Worm (Caenorhabditis elegans) whole organism, midembryonic: ENCODE measurements around the gene col-171.

Experiments used
- T22C8.4 ChIP-seq: fragments of 200-800 bp; sonication (Bioruptor generic); IDR thresholded peaks from 2 replicates; pipeline ENCODE4 v1.3.6; 2022; ENCODE audit warnings: missing genetic modification characterization, missing compliant biosample characterization
- cog-1 ChIP-seq: sonication (generic microtip); optimal IDR thresholded peaks from 2 replicates; lab custom pipeline; 2016; ENCODE audit warnings: missing genetic modification characterization, missing compliant biosample characterization
- flt-1 ChIP-seq: fragments of 200-800 bp; sonication (Bioruptor generic); IDR thresholded peaks from 2 replicates; pipeline ENCODE4 v1.3.6; 2022; ENCODE audit warnings: missing genetic modification characterization, missing compliant biosample characterization
- klf-2 ChIP-seq: fragments of 200-800 bp; sonication (Bioruptor generic); conservative IDR thresholded peaks from 2 replicates; pipeline ENCODE4 v1.3.6; 2022; ENCODE audit warnings: missing genetic modification reagents, missing genetic modification characterization, missing compliant biosample characterization
- ref-1 ChIP-seq: fragments of 200-800 bp; sonication (Bioruptor generic); conservative IDR thresholded peaks from 2 replicates; pipeline ENCODE4 v1.3.6; 2022; ENCODE audit warnings: missing genetic modification reagents, missing genetic modification characterization, missing compliant biosample characterization
- tab-1 ChIP-seq: fragments of 200-800 bp; sonication (Bioruptor generic); IDR thresholded peaks from 2 replicates; pipeline ENCODE4 v1.3.6; 2022; ENCODE audit warnings: missing genetic modification characterization, missing compliant biosample characterization

- TF ChIP-seq cog-1 (tag; lab: Kevin White, UChicago) (no peak), tab-1 (GFP tag; lab: Robert Waterston, UW) (no peak), ref-1 (GFP tag; lab: Robert Waterston, UW) (no peak), T22C8.4 (GFP tag; lab: Robert Waterston, UW) (no peak), klf-2 (GFP tag; lab: Robert Waterston, UW) (no peak), flt-1 (no peak)
Measured at ce11 chrX:6318803-6319202, 15.3 kb upstream of the col-171 start.
